Worm (Caenorhabditis elegans): Measurements from ENCODE around the gene C33F10.14.

Gene C33F10.14

ce11 chrII:4766284-4766683 is 30.9 kb upstream of the C33F10.14 start, which contains the start of gene ttm-2:
Gene ttm-2 (minus strand): TSS chrII:4766384.
- TF ChIP-seq rpc-1 (optimal IDR thresholded peaks at IDR 0.05) = no peak
- no peak for TF ChIP-seq rpc-1 (tag; optimal IDR thresholded peaks at IDR 0.05)
- TF ChIP-seq sptf-2 (GFP tag; optimal IDR thresholded peaks at IDR 0.05) = no peak
- TF ChIP-seq bed-1 (GFP tag; IDR thresholded peaks at IDR 0.05) = no peak
- no peak for TF ChIP-seq pbrm-1 (GFP tag; IDR thresholded peaks at IDR 0.05)
- no peak for TF ChIP-seq F49E8.2 (tag; optimal IDR thresholded peaks at IDR 0.05; ENCODE audit: insufficient read depth)
- TF ChIP-seq attf-6 (GFP tag; IDR thresholded peaks at IDR 0.05) = no peak
- no peak for TF ChIP-seq egl-18 (GFP tag; IDR thresholded peaks at IDR 0.05)
- TF ChIP-seq snpc-1.1 (tag; optimal IDR thresholded peaks at IDR 0.05; ENCODE audit: insufficient read depth) = no peak
- no peak for TF ChIP-seq unc-130 (GFP tag; optimal IDR thresholded peaks at IDR 0.05)
- no peak for TF ChIP-seq B0261.1 (tag; optimal IDR thresholded peaks at IDR 0.05)
- TF ChIP-seq ekl-4 (GFP tag; IDR thresholded peaks at IDR 0.05) = no peak
- no peak for TF ChIP-seq ztf-25 (GFP tag; IDR thresholded peaks at IDR 0.05)
- no peak for TF ChIP-seq ztf-6 (GFP tag; IDR thresholded peaks at IDR 0.05)
- no peak for TF ChIP-seq F37B4.10 (GFP tag; IDR thresholded peaks at IDR 0.05)
- no peak for TF ChIP-seq repo-1 (tag; optimal IDR thresholded peaks at IDR 0.05)
- TF ChIP-seq fkh-3 (tag; optimal IDR thresholded peaks at IDR 0.05) = no peak
- TF ChIP-seq him-1 (tag; optimal IDR thresholded peaks at IDR 0.05) = no peak
- TF ChIP-seq B0035.1 (tag; optimal IDR thresholded peaks at IDR 0.05) = no peak
- TF ChIP-seq madf-6 (GFP tag; IDR thresholded peaks at IDR 0.05) = no peak
- TF ChIP-seq K11D2.4 (GFP tag; IDR thresholded peaks at IDR 0.05) = no peak

- TF ChIP-seq let-607 (tag; optimal IDR thresholded peaks at IDR 0.05) (no peak), rcor-1 (GFP tag; IDR thresholded peaks at IDR 0.05) (no peak), zim-3 (tag; optimal IDR thresholded peaks at IDR 0.05) (no peak), zfh-2 (GFP tag; conservative IDR thresholded peaks at IDR 0.05) (no peak), B0035.1 (tag; optimal IDR thresholded peaks at IDR 0.05) (no peak), sdz-38 (tag; optimal IDR thresholded peaks at IDR 0.05) (no peak), nfya-1 (tag; optimal IDR thresholded peaks at IDR 0.05; ENCODE audit: borderline replicate concordance, insufficient read depth) (no peak), hsf-1 (GFP tag; IDR thresholded peaks at IDR 0.05) (no peak), madf-8 (GFP tag; conservative IDR thresholded peaks at IDR 0.05) (no peak), athp-1 (tag; optimal IDR thresholded peaks at IDR 0.05) (no peak), ceh-58 (GFP tag; IDR thresholded peaks at IDR 0.05) (no peak), Y53F4B.3 (GFP tag; IDR thresholded peaks at IDR 0.05) (no peak), xnd-1 (tag; optimal IDR thresholded peaks at IDR 0.05) (no peak), dpl-1 (GFP tag; optimal IDR thresholded peaks at IDR 0.05) (no peak), dpff-1 (tag; optimal IDR thresholded peaks at IDR 0.05) (no peak), nfya-2 (GFP tag; IDR thresholded peaks at IDR 0.05) (no peak)
Observed at ce11 chrII:4767612-4768011, 29.6 kb upstream of the C33F10.14 start.

ce11 chrII:4769096-4769495 is 28.1 kb upstream of the C33F10.14 start:
- TF ChIP-seq F39B2.1 (GFP tag; IDR thresholded peaks at IDR 0.05) (no peak), chd-7 (tag; optimal IDR thresholded peaks at IDR 0.05) (no peak), hrde-1 (tag; optimal IDR thresholded peaks at IDR 0.05; ENCODE audit: borderline replicate concordance) (no peak), dpff-1 (tag; optimal IDR thresholded peaks at IDR 0.05) (no peak), ceh-79 (tag; optimal IDR thresholded peaks at IDR 0.05) (no peak), unc-130 (GFP tag; optimal IDR thresholded peaks at IDR 0.05) (no peak), snpc-3.4 (tag; optimal IDR thresholded peaks at IDR 0.05) (no peak), Y53G8AR.9 (GFP tag; conservative IDR thresholded peaks at IDR 0.05) (no peak), gei-17 (GFP tag; optimal IDR thresholded peaks at IDR 0.05) (no peak), ZK185.1 (tag; optimal IDR thresholded peaks at IDR 0.05; ENCODE audit: poor library complexity, severe bottlenecking) (no peak), Y53F4B.3 (GFP tag; IDR thresholded peaks at IDR 0.05) (no peak), ztf-22 (GFP tag; optimal IDR thresholded peaks at IDR 0.05) (peak; percentile 54), snpc-1.3 (tag; optimal IDR thresholded peaks at IDR 0.05; ENCODE audit: insufficient read depth) (no peak), bed-2 (GFP tag; IDR thresholded peaks at IDR 0.05) (no peak), ztf-6 (GFP tag; IDR thresholded peaks at IDR 0.05) (no peak), let-607 (tag; optimal IDR thresholded peaks at IDR 0.05) (peak; percentile 9 to 38)

All from whole organism, young adult.